Worm (Caenorhabditis elegans) whole organism, mixed stage, embryonic: ENCODE data around the gene T19H5.6.

Experiments used
- M03D4.4 ChIP-seq: sonication (generic microtip); optimal IDR thresholded peaks from 2 replicates; lab custom pipeline; 2017; ENCODE audit warnings: mild to moderate bottlenecking, missing genetic modification characterization, missing compliant biosample characterization
- ceh-39 ChIP-seq: fragments of 150-350 bp; optimal IDR thresholded peaks from 2 replicates; lab custom pipeline; 2014; ENCODE audit warnings: missing biosample characterization, missing genetic modification characterization
- ceh-43 ChIP-seq: fragments of 200-800 bp; sonication (Bioruptor generic); optimal IDR thresholded peaks from 2 replicates; lab custom pipeline; 2018; ENCODE audit warnings: mild to moderate bottlenecking, missing genetic modification characterization, moderate library complexity, missing compliant biosample characterization
- ces-1 ChIP-seq: fragments of 150-350 bp; optimal IDR thresholded peaks from 2 replicates; lab custom pipeline; 2014; ENCODE audit warnings: missing biosample characterization, missing genetic modification reagents, missing genetic modification characterization
- elt-1 ChIP-seq: sonication (generic microtip); optimal IDR thresholded peaks from 2 replicates; lab custom pipeline; 2017; ENCODE audit warnings: missing genetic modification characterization, mild to moderate bottlenecking, missing compliant biosample characterization, antibody characterized with exemption, moderate library complexity, borderline replicate concordance; ENCODE audit not compliant: insufficient read depth
- ham-2 ChIP-seq: fragments of 200-800 bp; sonication (Bioruptor generic); optimal IDR thresholded peaks from 2 replicates; lab custom pipeline; 2018; ENCODE audit warnings: mild to moderate bottlenecking, missing genetic modification characterization, missing compliant biosample characterization
- mls-2 ChIP-seq: sonication (generic microtip); optimal IDR thresholded peaks from 2 replicates; lab custom pipeline; 2016; ENCODE audit warnings: mild to moderate bottlenecking, missing genetic modification characterization, moderate library complexity, missing compliant biosample characterization
- nhr-12 ChIP-seq: fragments of 150-350 bp; optimal IDR thresholded peaks from 2 replicates; lab custom pipeline; 2014; ENCODE audit warnings: missing biosample characterization, missing genetic modification characterization
- nhr-28 ChIP-seq: fragments of 150-350 bp; optimal IDR thresholded peaks from 2 replicates; lab custom pipeline; 2014; ENCODE audit warnings: missing biosample characterization, missing genetic modification characterization
- sem-2 ChIP-seq: fragments of 200-800 bp; sonication (Bioruptor generic); optimal IDR thresholded peaks from 2 replicates; lab custom pipeline; 2018; ENCODE audit warnings: mild to moderate bottlenecking, missing genetic modification characterization, missing compliant biosample characterization
- sptf-1 ChIP-seq: sonication (generic microtip); optimal IDR thresholded peaks from 2 replicates; lab custom pipeline; 2017; ENCODE audit warnings: mild to moderate bottlenecking, missing genetic modification characterization, moderate library complexity, missing compliant biosample characterization
- tbx-8 ChIP-seq: fragments of 200-800 bp; sonication (Bioruptor generic); optimal IDR thresholded peaks from 2 replicates; lab custom pipeline; 2018; ENCODE audit warnings: mild to moderate bottlenecking, missing genetic modification characterization, moderate library complexity, missing compliant biosample characterization
- unc-120 ChIP-seq: sonication (generic microtip); optimal IDR thresholded peaks from 2 replicates; lab custom pipeline; 2017; ENCODE audit warnings: missing genetic modification characterization, missing compliant biosample characterization; ENCODE audit not compliant: poor library complexity, severe bottlenecking
- unc-39 ChIP-seq: fragments of 150-350 bp; optimal IDR thresholded peaks from 2 replicates; lab custom pipeline; 2014; ENCODE audit warnings: missing biosample characterization, missing genetic modification characterization
- zip-8 ChIP-seq: fragments of 150-350 bp; optimal IDR thresholded peaks from 2 replicates; lab custom pipeline; 2014; ENCODE audit warnings: missing biosample characterization, missing genetic modification characterization

The T19H5.6 gene

ce11 chrII:9421969-9422368 lies 48.1 kb downstream of the T19H5.6 start, which contains the start of gene M176.11:
Gene M176.11 (plus strand): TSS chrII:9422269.
- no peak for TF ChIP-seq elt-1
- no peak for TF ChIP-seq sem-2 (GFP tag; lab: Kevin White, UChicago)
- no peak for TF ChIP-seq ceh-39
- TF ChIP-seq mls-2 (tag; lab: Kevin White, UChicago), result no peak
- TF ChIP-seq tbx-8, result no peak
- no peak for TF ChIP-seq sptf-1 (tag; lab: Kevin White, UChicago)
- TF ChIP-seq unc-39 (tag; lab: Kevin White, UChicago), result no peak
- no peak for TF ChIP-seq unc-120
- TF ChIP-seq ces-1 (GFP tag; lab: Kevin White, UChicago), result no peak
- no peak for TF ChIP-seq zip-8
- no peak for TF ChIP-seq ceh-43 (GFP tag; lab: Kevin White, UChicago)
- no peak for TF ChIP-seq nhr-12 (tag; lab: Kevin White, UChicago)
- no peak for TF ChIP-seq nhr-28 (tag; lab: Kevin White, UChicago)
- no peak for TF ChIP-seq ham-2 (GFP tag; lab: Kevin White, UChicago)
- TF ChIP-seq M03D4.4, result no peak
